Worm (Caenorhabditis elegans): ENCODE data around the gene T08G5.1.

T08G5.1 gene

ce11 chrV:14001929-14002328, 16.6 kb upstream of the T08G5.1 start:
- TF ChIP-seq nfya-2 (GFP tag; IDR thresholded peaks at IDR 0.05): no peak
- no peak for TF ChIP-seq atf-7 (tag; optimal IDR thresholded peaks at IDR 0.05)
- TF ChIP-seq lag-1 (GFP tag; IDR thresholded peaks at IDR 0.05): no peak
- TF ChIP-seq lsy-27 (tag; optimal IDR thresholded peaks at IDR 0.05; ENCODE audit: borderline replicate concordance, insufficient read depth): no peak
- no peak for TF ChIP-seq ekl-4 (GFP tag; IDR thresholded peaks at IDR 0.05)
- no peak for TF ChIP-seq aptf-2 (GFP tag; conservative IDR thresholded peaks at IDR 0.05)
- no peak for TF ChIP-seq lin-40 (tag; optimal IDR thresholded peaks at IDR 0.05)
- TF ChIP-seq lir-1 (GFP tag; conservative IDR thresholded peaks at IDR 0.05): no peak
- no peak for TF ChIP-seq bed-1 (GFP tag; IDR thresholded peaks at IDR 0.05)
- TF ChIP-seq chd-7 (tag; optimal IDR thresholded peaks at IDR 0.05): no peak
- no peak for TF ChIP-seq hrde-1 (tag; optimal IDR thresholded peaks at IDR 0.05; ENCODE audit: borderline replicate concordance)
- TF ChIP-seq nfya-1 (tag; optimal IDR thresholded peaks at IDR 0.05; ENCODE audit: borderline replicate concordance, insufficient read depth): no peak
- no peak for TF ChIP-seq lsl-1 (GFP tag; optimal IDR thresholded peaks at IDR 0.05)
- TF ChIP-seq ztf-25 (GFP tag; IDR thresholded peaks at IDR 0.05): no peak
- TF ChIP-seq madf-8 (GFP tag; conservative IDR thresholded peaks at IDR 0.05): no peak
- no peak for TF ChIP-seq K11D2.4 (GFP tag; IDR thresholded peaks at IDR 0.05)
- no peak for TF ChIP-seq lin-54 (GFP tag; optimal IDR thresholded peaks at IDR 0.05)
- no peak for TF ChIP-seq ztf-3 (GFP tag; optimal IDR thresholded peaks at IDR 0.05)

ce11 chrV:14002402-14002801, 16.2 kb upstream of the T08G5.1 start:
- no peak for TF ChIP-seq athp-1 (tag; optimal IDR thresholded peaks at IDR 0.05)
- TF ChIP-seq B0035.1 (tag; optimal IDR thresholded peaks at IDR 0.05): no peak
- TF ChIP-seq madf-3 (GFP tag; IDR thresholded peaks at IDR 0.05): 0 out of 2 replicates have a peak, but pooled peaks have one; percentile 7
- TF ChIP-seq snpc-3.4 (tag; optimal IDR thresholded peaks at IDR 0.05): no peak
- TF ChIP-seq ztf-25 (GFP tag; IDR thresholded peaks at IDR 0.05): 0 out of 2 replicates have a peak, but pooled peaks have one; percentile 53
- TF ChIP-seq cebp-1 (GFP tag; IDR thresholded peaks at IDR 0.05): no peak
- TF ChIP-seq cebp-1 (tag; optimal IDR thresholded peaks at IDR 0.05): peak; percentile 21
- TF ChIP-seq hmg-1.2 (GFP tag; IDR thresholded peaks at IDR 0.05): peak; percentile 79; the same call in 1 of the 2 replicates
- TF ChIP-seq mcd-1 (GFP tag; IDR thresholded peaks at IDR 0.05): peak; percentile 28; the same call in 1 of the 2 replicates
- no peak for TF ChIP-seq ztf-6 (GFP tag; IDR thresholded peaks at IDR 0.05)
- TF ChIP-seq nhr-179 (tag; optimal IDR thresholded peaks at IDR 0.05): no peak
- 0 out of 2 replicates have a peak, but pooled peaks have one; percentile 29 for TF ChIP-seq zfh-2 (GFP tag; conservative IDR thresholded peaks at IDR 0.05)

- no peak for TF ChIP-seq ekl-4 (GFP tag; IDR thresholded peaks at IDR 0.05)
- peak; percentile 21; the same call in 1 of the 2 replicates for TF ChIP-seq zfh-2 (GFP tag; conservative IDR thresholded peaks at IDR 0.05)
- no peak for TF ChIP-seq cebp-1 (GFP tag; IDR thresholded peaks at IDR 0.05)
- peak; percentile 17 for TF ChIP-seq cebp-1 (tag; optimal IDR thresholded peaks at IDR 0.05)
Observed at ce11 chrV:14003587-14004156, 14.9 kb upstream of the T08G5.1 start.

ce11 chrV:14004342-14004741, 14.2 kb upstream of the T08G5.1 start:
- TF ChIP-seq zfh-2 (GFP tag; conservative IDR thresholded peaks at IDR 0.05): no peak
- no peak for TF ChIP-seq ceh-40 (GFP tag; IDR thresholded peaks at IDR 0.05)
- TF ChIP-seq F22D6.2 (tag; optimal IDR thresholded peaks at IDR 0.05): no peak
- no peak for TF ChIP-seq cebp-1 (GFP tag; IDR thresholded peaks at IDR 0.05)
- TF ChIP-seq cebp-1 (tag; optimal IDR thresholded peaks at IDR 0.05): peak; percentile 42
- TF ChIP-seq die-1 (tag; optimal IDR thresholded peaks at IDR 0.05): no peak
